Fruit fly (Drosophila melanogaster) whole organism, embryonic: Measurements from ENCODE around the gene Acp29AB.
A peak's percentile ranks its signal among the peaks of the same experiment; 100 is the strongest.

ENCODE experiments used
- Atf6 ChIP-seq: fragments of 200-800 bp; sonication (Bioruptor generic); IDR thresholded peaks from 2 replicates; pipeline ENCODE4 v1.3.6; 2022; ENCODE audit warnings: missing biosample characterization, missing genetic modification characterization
- Bgb ChIP-seq: fragments of 200-800 bp; sonication (Bioruptor generic); IDR thresholded peaks from 2 replicates; pipeline ENCODE4 v1.3.6; 2022; ENCODE audit warnings: missing biosample characterization, missing genetic modification characterization; ENCODE audit not compliant: partially characterized antibody
- Blimp-1 ChIP-seq: fragments of 200-800 bp; sonication (Bioruptor generic); optimal IDR thresholded peaks from 3 replicates; lab custom pipeline; 2018; ENCODE audit warnings: missing biosample characterization, missing genetic modification characterization, mild to moderate bottlenecking, moderate library complexity, missing genetic modification reagents
- CG10654 ChIP-seq: fragments of 200-800 bp; sonication (Bioruptor generic); optimal IDR thresholded peaks from 2 replicates; lab custom pipeline; 2016; ENCODE audit warnings: missing biosample characterization, missing genetic modification characterization
- CG12071 ChIP-seq: fragments of 200-800 bp; sonication (Bioruptor generic); optimal IDR thresholded peaks from 3 replicates; lab custom pipeline; 2018; ENCODE audit warnings: missing biosample characterization, mild to moderate bottlenecking, missing genetic modification characterization
- CG14050 ChIP-seq: fragments of 200-800 bp; sonication (Bioruptor generic); IDR thresholded peaks from 3 replicates; pipeline ENCODE4 v1.3.6; 2022; ENCODE audit warnings: missing biosample characterization, missing genetic modification characterization
- CG14710 ChIP-seq: fragments of 200-800 bp; sonication (Bioruptor generic); optimal IDR thresholded peaks from 3 replicates; lab custom pipeline; 2019; ENCODE audit warnings: missing biosample characterization, mild to moderate bottlenecking, missing genetic modification characterization, moderate library complexity
- CG16863 ChIP-seq: fragments of 200-800 bp; sonication (Bioruptor generic); optimal IDR thresholded peaks from 3 replicates; lab custom pipeline; 2016; ENCODE audit warnings: missing biosample characterization, missing genetic modification characterization
- CG18599 ChIP-seq: fragments of 200-800 bp; sonication (Bioruptor generic); optimal IDR thresholded peaks from 3 replicates; lab custom pipeline; 2017; ENCODE audit warnings: missing biosample characterization, missing genetic modification characterization, mild to moderate bottlenecking, moderate library complexity, missing genetic modification reagents
- CG18619 ChIP-seq: fragments of 200-800 bp; sonication (Bioruptor generic); optimal IDR thresholded peaks from 3 replicates; lab custom pipeline; 2017; ENCODE audit warnings: missing biosample characterization, mild to moderate bottlenecking, missing genetic modification characterization
- CG2199 ChIP-seq: fragments of 200-800 bp; sonication (Bioruptor generic); IDR thresholded peaks from 3 replicates; pipeline ENCODE4 v1.3.6; 2022; ENCODE audit warnings: missing biosample characterization, missing genetic modification characterization
- CG31388 ChIP-seq: fragments of 200-800 bp; sonication (Bioruptor generic); optimal IDR thresholded peaks from 2 replicates; lab custom pipeline; 2016; ENCODE audit warnings: missing biosample characterization, missing genetic modification characterization
- CG3726 ChIP-seq: fragments of 200-800 bp; sonication (Bioruptor generic); IDR thresholded peaks from 3 replicates; pipeline ENCODE4, ENCODE4 v1.3.6; 2022; ENCODE audit warnings: missing biosample characterization, missing genetic modification characterization
- CG3847 ChIP-seq: fragments of 200-800 bp; sonication (Bioruptor generic); IDR thresholded peaks from 2 replicates; pipeline ENCODE4 v1.3.6; 2022; ENCODE audit warnings: missing biosample characterization, missing genetic modification characterization
- CG3995 ChIP-seq: fragments of 200-800 bp; sonication (Bioruptor generic); optimal IDR thresholded peaks from 3 replicates; lab custom pipeline; 2016; ENCODE audit warnings: missing biosample characterization, missing genetic modification characterization
- CG7987 ChIP-seq: fragments of 200-800 bp; sonication (Bioruptor generic); optimal IDR thresholded peaks from 2 replicates; lab custom pipeline; 2018; ENCODE audit warnings: missing biosample characterization, mild to moderate bottlenecking, missing genetic modification characterization, moderate library complexity
- CG8944 ChIP-seq: fragments of 200-800 bp; sonication (Bioruptor generic); optimal IDR thresholded peaks from 3 replicates; lab custom pipeline; 2016; ENCODE audit warnings: missing biosample characterization, missing genetic modification characterization
- D19A ChIP-seq: fragments of 200-800 bp; optimal IDR thresholded peaks from 3 replicates; lab custom pipeline; 2019; ENCODE audit warnings: missing biosample characterization, mild to moderate bottlenecking, missing genetic modification characterization, moderate library complexity
- Dip2 ChIP-seq: fragments of 200-800 bp; sonication (Bioruptor generic); IDR thresholded peaks from 2 replicates; pipeline ENCODE4 v1.3.6; 2022; ENCODE audit warnings: missing biosample characterization, missing genetic modification characterization
- Dp ChIP-seq: fragments of 200-800 bp; sonication (Bioruptor generic); optimal IDR thresholded peaks from 2 replicates; lab custom pipeline; 2018; ENCODE audit warnings: missing biosample characterization, mild to moderate bottlenecking, missing genetic modification characterization, moderate library complexity
- Eip74EF ChIP-seq, 2 experiments: fragments of 200-800 bp in 1 of 2; fragments of >200 bp in 1 of 2; sonication (Bioruptor generic) in 1 of 2; optimal IDR thresholded peaks; 2 replicates each; lab custom pipeline; 2017 to 2019; ENCODE audit warnings: missing biosample characterization in 2 of 2, missing genetic modification characterization in 2 of 2, mild to moderate bottlenecking in 1 of 2, moderate library complexity in 1 of 2
- MESR4 ChIP-seq: fragments of 200-800 bp; sonication (Bioruptor generic); optimal IDR thresholded peaks from 2 replicates; lab custom pipeline; 2018; ENCODE audit warnings: missing biosample characterization, mild to moderate bottlenecking, missing genetic modification characterization, moderate library complexity
- Max ChIP-seq: fragments of 200-800 bp; sonication (Bioruptor generic); optimal IDR thresholded peaks from 2 replicates; lab custom pipeline; 2016; ENCODE audit warnings: missing biosample characterization, mild to moderate bottlenecking, missing genetic modification characterization
- Med ChIP-seq: fragments of 200-800 bp; sonication (Bioruptor generic); peaks from one replicate; lab custom pipeline; 2016; ENCODE audit warnings: missing biosample characterization, missing genetic modification characterization, mild to moderate bottlenecking, inconsistent platforms, moderate library complexity
- NC2α ChIP-seq: fragments of 200-800 bp; sonication (Bioruptor generic); optimal IDR thresholded peaks from 2 replicates; lab custom pipeline; 2016; ENCODE audit warnings: missing biosample characterization, missing genetic modification characterization
- Six4 ChIP-seq: fragments of 200-800 bp; sonication (Bioruptor generic); optimal IDR thresholded peaks from 2 replicates; lab custom pipeline; 2016; ENCODE audit warnings: missing biosample characterization, missing genetic modification characterization
- Sox100B ChIP-seq: fragments of 200-800 bp; sonication (Bioruptor generic); optimal IDR thresholded peaks from 3 replicates; lab custom pipeline; 2018; ENCODE audit warnings: missing biosample characterization, mild to moderate bottlenecking, missing genetic modification characterization
- Trl ChIP-seq, 3 experiments: fragments of >200 bp in 2 of 3; fragments of 200-800 bp in 1 of 3; sonication (Bioruptor generic) in 1 of 3; optimal IDR thresholded peaks; 2 replicates in 1 of 3; 3 replicates in 2 of 3; lab custom pipeline; 2016 to 2017; ENCODE audit warnings: missing biosample characterization in 1 of 3, missing genetic modification characterization in 1 of 3
- ac ChIP-seq: fragments of 200-800 bp; sonication (Bioruptor generic); optimal IDR thresholded peaks from 3 replicates; lab custom pipeline; 2017; ENCODE audit warnings: missing biosample characterization, mild to moderate bottlenecking, missing genetic modification characterization
- cad ChIP-seq: fragments of >200 bp; optimal IDR thresholded peaks from 2 replicates; lab custom pipeline; 2017; ENCODE audit warnings: missing biosample characterization, missing genetic modification characterization
- croc ChIP-seq: fragments of 200-800 bp; sonication (Bioruptor generic); conservative IDR thresholded peaks from 3 replicates; pipeline ENCODE4 v1.3.6; 2022; ENCODE audit warnings: missing biosample characterization, missing genetic modification characterization
- cwo ChIP-seq: fragments of 200-800 bp; sonication (Bioruptor generic); optimal IDR thresholded peaks from 3 replicates; lab custom pipeline; 2017; ENCODE audit warnings: missing biosample characterization, missing genetic modification characterization, mild to moderate bottlenecking, moderate library complexity, missing genetic modification reagents
- dpn ChIP-seq, 2 experiments: fragments of 200-800 bp; sonication (Bioruptor generic); optimal IDR thresholded peaks; 3 replicates each; lab custom pipeline; 2016; ENCODE audit warnings: missing biosample characterization in 2 of 2, missing genetic modification characterization in 2 of 2
- ewg ChIP-seq: fragments of 200-800 bp; sonication (Bioruptor generic); optimal IDR thresholded peaks from 3 replicates; lab custom pipeline; 2017; ENCODE audit warnings: mild to moderate bottlenecking, missing biosample characterization, missing genetic modification reagents, missing genetic modification characterization
- fd64A ChIP-seq: fragments of 200-800 bp; sonication (Bioruptor generic); optimal IDR thresholded peaks from 3 replicates; lab custom pipeline; 2018; ENCODE audit warnings: missing biosample characterization, mild to moderate bottlenecking, missing genetic modification characterization
- gem ChIP-seq: fragments of 200-800 bp; sonication (Bioruptor generic); optimal IDR thresholded peaks from 2 replicates; lab custom pipeline; 2019; ENCODE audit warnings: missing biosample characterization, mild to moderate bottlenecking, missing genetic modification characterization, moderate library complexity
- inv ChIP-seq: fragments of 200-800 bp; sonication (Bioruptor generic); IDR thresholded peaks from 2 replicates; pipeline ENCODE4 v1.3.6; 2022; ENCODE audit warnings: missing biosample characterization, missing genetic modification characterization; ENCODE audit not compliant: partially characterized antibody
- jumu ChIP-seq: fragments of 200-800 bp; sonication (Bioruptor generic); optimal IDR thresholded peaks from 3 replicates; lab custom pipeline; 2016; ENCODE audit warnings: missing biosample characterization, missing genetic modification characterization
- pb ChIP-seq: fragments of 200-800 bp; sonication (Bioruptor generic); optimal IDR thresholded peaks from 3 replicates; lab custom pipeline; 2016; ENCODE audit warnings: missing biosample characterization, missing genetic modification characterization
- pho ChIP-seq: fragments of 200-800 bp; sonication (Bioruptor generic); optimal IDR thresholded peaks from 2 replicates; lab custom pipeline; 2016; ENCODE audit warnings: missing biosample characterization, missing genetic modification characterization
- pum ChIP-seq: fragments of 200-800 bp; sonication (Bioruptor generic); optimal IDR thresholded peaks from 2 replicates; lab custom pipeline; 2016; ENCODE audit warnings: missing biosample characterization, missing genetic modification characterization
- pzg ChIP-seq: fragments of 200-800 bp; sonication (Bioruptor generic); optimal IDR thresholded peaks from 3 replicates; lab custom pipeline; 2018; ENCODE audit warnings: missing biosample characterization, mild to moderate bottlenecking, missing genetic modification characterization, moderate library complexity
- sc ChIP-seq, 3 experiments: fragments of >200 bp in 2 of 3; fragments of 200-800 bp in 1 of 3; sonication (Bioruptor generic) in 1 of 3; optimal IDR thresholded peaks; 2 replicates in 2 of 3; 3 replicates in 1 of 3; lab custom pipeline; 2017; ENCODE audit warnings: mild to moderate bottlenecking in 1 of 3, missing biosample characterization in 1 of 3, missing genetic modification characterization in 1 of 3, missing genetic modification reagents in 1 of 3
- shn ChIP-seq: fragments of 200-800 bp; sonication (Bioruptor generic); optimal IDR thresholded peaks from 3 replicates; lab custom pipeline; 2016; ENCODE audit warnings: missing biosample characterization, missing genetic modification characterization
- tin ChIP-seq: fragments of 200-800 bp; sonication (Bioruptor generic); optimal IDR thresholded peaks from 3 replicates; lab custom pipeline; 2016; ENCODE audit warnings: missing biosample characterization, missing genetic modification characterization
- trem ChIP-seq: fragments of 200-800 bp; optimal IDR thresholded peaks from 3 replicates; lab custom pipeline; 2019; ENCODE audit warnings: missing biosample characterization, mild to moderate bottlenecking, missing genetic modification characterization, moderate library complexity
- twi ChIP-seq: fragments of 200-800 bp; optimal IDR thresholded peaks from 2 replicates; lab custom pipeline; 2019; ENCODE audit warnings: missing biosample characterization, mild to moderate bottlenecking, missing genetic modification characterization, moderate library complexity
- wdn ChIP-seq: fragments of 200-800 bp; sonication (Bioruptor generic); IDR thresholded peaks from 2 replicates; pipeline ENCODE4 v1.3.6; 2022; ENCODE audit warnings: missing biosample characterization, missing genetic modification characterization
- zf30C ChIP-seq: fragments of 200-800 bp; sonication (Bioruptor generic); optimal IDR thresholded peaks from 3 replicates; lab custom pipeline; 2018; ENCODE audit warnings: missing biosample characterization, mild to moderate bottlenecking, missing genetic modification characterization

Acp29AB gene

DNA sequence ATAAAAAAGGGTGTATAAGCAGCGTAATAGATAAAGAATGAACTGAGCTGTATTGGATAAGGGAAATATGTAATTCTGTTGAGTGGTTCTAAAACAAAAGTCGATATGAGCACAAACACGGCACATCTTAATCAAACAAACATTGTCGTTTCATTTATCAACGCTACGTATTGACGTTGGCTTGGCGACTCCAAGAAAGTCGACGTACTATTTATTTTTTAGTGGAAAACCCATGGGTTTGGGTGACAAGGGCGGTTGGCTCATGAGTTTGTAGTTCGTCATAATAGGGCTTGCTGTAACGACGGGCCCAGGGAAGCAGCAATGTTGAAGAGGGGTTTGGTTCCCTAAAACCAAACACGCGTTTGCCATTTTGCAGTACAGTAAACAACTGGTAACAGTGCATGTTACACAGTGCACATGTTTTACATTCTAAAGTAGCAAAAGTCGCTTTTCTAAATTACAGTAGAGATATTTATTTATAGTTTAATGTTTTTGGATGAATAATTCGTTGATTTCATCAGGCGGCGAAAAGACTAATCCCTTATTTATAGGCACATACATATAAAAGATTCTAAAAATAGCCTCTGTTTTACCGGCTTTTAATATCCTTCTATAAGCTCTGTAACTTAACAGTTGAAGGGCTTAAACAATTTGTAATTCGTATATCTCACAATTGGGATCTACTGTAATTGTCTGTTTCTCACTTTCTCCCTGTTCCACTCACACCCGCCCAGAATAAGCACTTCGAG, 31.6 kb downstream of the Acp29AB start (continued):
- peak; percentile 2 for TF ChIP-seq CG7987 (GFP tag; lab: Kevin White, UChicago)
- no peak for TF ChIP-seq Dp
- TF ChIP-seq Eip74EF (GFP tag; optimal IDR thresholded peaks at IDR 0.05; lab: Kevin White, UChicago) = no peak
- no peak for TF ChIP-seq Trl (optimal IDR thresholded peaks at IDR 0.05; lab: Kevin White, UChicago)
- TF ChIP-seq Trl (GFP tag; optimal IDR thresholded peaks at IDR 0.05; lab: Kevin White, UChicago) = no peak
- peak; percentile 7 for TF ChIP-seq CG14710
- TF ChIP-seq inv (GFP tag; lab: Robert Waterston, UW) = no peak
- TF ChIP-seq pzg (GFP tag; lab: Kevin White, UChicago) = no peak
- no peak for TF ChIP-seq CG12071 (GFP tag; lab: Kevin White, UChicago)
- TF ChIP-seq Bgb (GFP tag; lab: Robert Waterston, UW) = no peak
- TF ChIP-seq CG8944 (GFP tag; lab: Kevin White, UChicago) = no peak
- TF ChIP-seq jumu (GFP tag; lab: Kevin White, UChicago) = no peak
- no peak for TF ChIP-seq croc
- no peak for TF ChIP-seq Atf6 (GFP tag; lab: Robert Waterston, UW)
- TF ChIP-seq Sox100B (GFP tag; lab: Kevin White, UChicago) = peak; percentile 10
- no peak for TF ChIP-seq tin (GFP tag; lab: Kevin White, UChicago)
- no peak for TF ChIP-seq ewg (GFP tag; lab: Kevin White, UChicago)
- no peak for TF ChIP-seq Six4 (GFP tag; lab: Kevin White, UChicago)
- peak; percentile 77 for TF ChIP-seq Med (GFP tag; lab: Kevin White, UChicago)
- no peak for TF ChIP-seq ac (GFP tag; lab: Kevin White, UChicago)
- peak; percentile 50 for TF ChIP-seq Blimp-1
- no peak for TF ChIP-seq CG16863 (GFP tag; lab: Kevin White, UChicago)
- TF ChIP-seq pum (GFP tag; lab: Kevin White, UChicago) = no peak
- TF ChIP-seq cwo (GFP tag; lab: Kevin White, UChicago) = no peak
- no peak for TF ChIP-seq wdn (GFP tag; lab: Robert Waterston, UW)
- no peak for TF ChIP-seq CG18619
- TF ChIP-seq NC2α (GFP tag; lab: Kevin White, UChicago) = no peak
- no peak for TF ChIP-seq CG3995
- no peak for TF ChIP-seq cad
- TF ChIP-seq twi (tag; lab: Kevin White, UChicago) = no peak
- TF ChIP-seq Max (GFP tag; lab: Kevin White, UChicago) = peak; percentile 6
- peak; percentile 15 for TF ChIP-seq pho (GFP tag; lab: Kevin White, UChicago)
- TF ChIP-seq CG2199 (GFP tag; lab: Robert Waterston, UW) = peak; percentile 38; the same call in 1 of the 3 replicates
- no peak for TF ChIP-seq CG3847 (GFP tag; lab: Robert Waterston, UW)
- TF ChIP-seq sc (optimal IDR thresholded peaks at IDR 0.05; lab: Kevin White, UChicago) = no peak
- no peak for TF ChIP-seq sc (GFP tag; optimal IDR thresholded peaks at IDR 0.05; lab: Kevin White, UChicago)
- TF ChIP-seq CG14050 = no peak
- TF ChIP-seq dpn (GFP tag; optimal IDR thresholded peaks at IDR 0.05; lab: Kevin White, UChicago) = no peak
- TF ChIP-seq fd64A (GFP tag; lab: Kevin White, UChicago) = peak; percentile 62
- TF ChIP-seq CG18599 = peak; percentile 53
- TF ChIP-seq zf30C (GFP tag; lab: Kevin White, UChicago) = no peak
- TF ChIP-seq CG10654 (GFP tag; lab: Kevin White, UChicago) = no peak
- TF ChIP-seq CG3726 (GFP tag; lab: Robert Waterston, UW) = no peak
- no peak for TF ChIP-seq D19A (tag; lab: Kevin White, UChicago)
- no peak for TF ChIP-seq MESR4
- TF ChIP-seq Dip2 (GFP tag; lab: Robert Waterston, UW) = no peak
- no peak for TF ChIP-seq pb (GFP tag; lab: Kevin White, UChicago)
- no peak for TF ChIP-seq shn
- TF ChIP-seq gem = peak; percentile 55
- TF ChIP-seq trem (tag; lab: Kevin White, UChicago) = no peak
- no peak for TF ChIP-seq CG31388 (GFP tag; lab: Kevin White, UChicago)
